Worm (Caenorhabditis elegans): ENCODE measurements around the gene clk-1.

The clk-1 gene

ce11 chrIII:5294867-5295266, 17.2 kb downstream of the clk-1 start (continued):
- TF ChIP-seq zfp-2 (tag; optimal IDR thresholded peaks at IDR 0.05) (peak; percentile 35), nhr-77 (tag; optimal IDR thresholded peaks at IDR 0.05) (no peak), Y48G9A.11 (GFP tag; IDR thresholded peaks at IDR 0.05) (peak; percentile 79), cey-2 (tag; optimal IDR thresholded peaks at IDR 0.05; ENCODE audit: borderline replicate concordance, insufficient read depth) (no peak), tra-1 (GFP tag; IDR thresholded peaks at IDR 0.05) (peak; percentile 89; the same call in 1 of the 2 replicates), ztf-7 (tag; optimal IDR thresholded peaks at IDR 0.05) (no peak), dmd-9 (GFP tag; IDR thresholded peaks at IDR 0.05) (peak; percentile 65; the same call in 1 of the 2 replicates), snpc-4 (tag; optimal IDR thresholded peaks at IDR 0.05) (no peak), ceh-82 (tag; optimal IDR thresholded peaks at IDR 0.05) (no peak), ces-1 (GFP tag; optimal IDR thresholded peaks at IDR 0.05) (no peak), hmg-1.1 (GFP tag; IDR thresholded peaks at IDR 0.05) (peak; percentile 86), zfp-3 (GFP tag; conservative IDR thresholded peaks at IDR 0.05) (peak; percentile 79), spr-1 (tag; optimal IDR thresholded peaks at IDR 0.05) (peak; percentile 76), lim-7 (GFP tag; IDR thresholded peaks at IDR 0.05) (peak; percentile 96), duxl-1 (tag; optimal IDR thresholded peaks at IDR 0.05; ENCODE audit: poor library complexity) (peak; percentile 71), unc-130 (GFP tag; optimal IDR thresholded peaks at IDR 0.05) (peak; percentile 78), mdt-29 (GFP tag; IDR thresholded peaks at IDR 0.05) (peak; percentile 71), ceh-32 (tag; optimal IDR thresholded peaks at IDR 0.05; ENCODE audit: poor library complexity) (peak; percentile 22), dve-1 (tag; optimal IDR thresholded peaks at IDR 0.05; ENCODE audit: insufficient read depth) (peak; percentile 50), mxl-3 (GFP tag; optimal IDR thresholded peaks at IDR 0.05) (no peak), Y75B8A.6 (GFP tag; IDR thresholded peaks at IDR 0.05) (0 out of 2 replicates have a peak, but pooled peaks have one; percentile 80), daf-12 (tag; optimal IDR thresholded peaks at IDR 0.05) (no peak), lin-29 (GFP tag; IDR thresholded peaks at IDR 0.05) (0 out of 2 replicates have a peak, but pooled peaks have one; percentile 39), fos-1 (tag; optimal IDR thresholded peaks at IDR 0.05) (no peak), lin-38 (GFP tag; IDR thresholded peaks at IDR 0.05) (peak; percentile 83), vab-7 (GFP tag; IDR thresholded peaks at IDR 0.05) (peak; percentile 92), lin-15B (tag; optimal IDR thresholded peaks at IDR 0.05) (no peak), php-3 (GFP tag; IDR thresholded peaks at IDR 0.05) (peak; percentile 85), lin-13 (GFP tag; optimal IDR thresholded peaks at IDR 0.05) (no peak), ceh-20 (GFP tag; IDR thresholded peaks at IDR 0.05) (peak; percentile 71; the same call in 1 of the 2 replicates), lin-39 (tag; optimal IDR thresholded peaks at IDR 0.05) (no peak), skn-1 (tag; optimal IDR thresholded peaks at IDR 0.05) (no peak), zag-1 (tag; optimal IDR thresholded peaks at IDR 0.05) (no peak), nhr-237 (tag; optimal IDR thresholded peaks at IDR 0.05) (no peak), daf-8 (GFP tag; IDR thresholded peaks at IDR 0.05) (no peak), dmd-8 (GFP tag; IDR thresholded peaks at IDR 0.05) (peak; percentile 97), F26F4.8 (GFP tag; conservative IDR thresholded peaks at IDR 0.05) (peak; percentile 93), nhr-76 (tag; optimal IDR thresholded peaks at IDR 0.05) (no peak), jun-1 (tag; optimal IDR thresholded peaks at IDR 0.05) (no peak), lsy-2 (tag; optimal IDR thresholded peaks at IDR 0.05) (no peak), madf-5 (GFP tag; IDR thresholded peaks at IDR 0.05) (peak; percentile 15 to 75; a peak in 2 of 4 replicates), hlh-30 (tag; optimal IDR thresholded peaks at IDR 0.05; ENCODE audit: insufficient read depth) (peak; percentile 13), ZK337.2 (GFP tag; IDR thresholded peaks at IDR 0.05) (peak; percentile 86), daf-19 (GFP tag; conservative IDR thresholded peaks at IDR 0.05) (peak; percentile 92), unc-39 (tag; optimal IDR thresholded peaks at IDR 0.05) (no peak), ctbp-1 (GFP tag; IDR thresholded peaks at IDR 0.05) (peak; percentile 76), ama-1 (optimal IDR thresholded peaks at IDR 0.05) (no peak), mep-1 (tag; optimal IDR thresholded peaks at IDR 0.05) (peak; percentile 64), sdz-12 (GFP tag; optimal IDR thresholded peaks at IDR 0.05) (peak; percentile 82), aly-2 (tag; optimal IDR thresholded peaks at IDR 0.05) (no peak), fkh-10 (GFP tag; optimal IDR thresholded peaks at IDR 0.05) (no peak), arid-1 (GFP tag; conservative IDR thresholded peaks at IDR 0.05) (peak; percentile 90)
